Worm (Caenorhabditis elegans) whole organism, midembryonic: ENCODE results near the gene xbx-1.

ENCODE experiments used
- T22C8.4 ChIP-seq: fragments of 200-800 bp; sonication (Bioruptor generic); IDR thresholded peaks from 2 replicates; pipeline ENCODE4 v1.3.6; 2022; ENCODE audit warnings: missing genetic modification characterization, missing compliant biosample characterization
- cog-1 ChIP-seq: sonication (generic microtip); optimal IDR thresholded peaks from 2 replicates; lab custom pipeline; 2016; ENCODE audit warnings: missing genetic modification characterization, missing compliant biosample characterization
- flt-1 ChIP-seq: fragments of 200-800 bp; sonication (Bioruptor generic); IDR thresholded peaks from 2 replicates; pipeline ENCODE4 v1.3.6; 2022; ENCODE audit warnings: missing genetic modification characterization, missing compliant biosample characterization
- klf-2 ChIP-seq: fragments of 200-800 bp; sonication (Bioruptor generic); conservative IDR thresholded peaks from 2 replicates; pipeline ENCODE4 v1.3.6; 2022; ENCODE audit warnings: missing genetic modification reagents, missing genetic modification characterization, missing compliant biosample characterization
- med-1 ChIP-seq: sonication (generic microtip); optimal IDR thresholded peaks from 2 replicates; lab custom pipeline; 2017; ENCODE audit warnings: missing genetic modification characterization, mild to moderate bottlenecking, missing compliant biosample characterization, antibody characterized with exemption, missing genetic modification reagents; ENCODE audit not compliant: insufficient read depth
- ref-1 ChIP-seq: fragments of 200-800 bp; sonication (Bioruptor generic); conservative IDR thresholded peaks from 2 replicates; pipeline ENCODE4 v1.3.6; 2022; ENCODE audit warnings: missing genetic modification reagents, missing genetic modification characterization, missing compliant biosample characterization
- tab-1 ChIP-seq: fragments of 200-800 bp; sonication (Bioruptor generic); IDR thresholded peaks from 2 replicates; pipeline ENCODE4 v1.3.6; 2022; ENCODE audit warnings: missing genetic modification characterization, missing compliant biosample characterization
- ztf-23 ChIP-seq: fragments of 200-800 bp; sonication (Bioruptor generic); IDR thresholded peaks from 2 replicates; pipeline ENCODE4 v1.3.6; 2022; ENCODE audit warnings: missing genetic modification reagents, missing genetic modification characterization, missing compliant biosample characterization
- ztf-29 ChIP-seq: fragments of 200-800 bp; sonication (Bioruptor generic); IDR thresholded peaks from 2 replicates; pipeline ENCODE4 v1.3.6; 2022; ENCODE audit warnings: missing genetic modification reagents, missing genetic modification characterization, missing compliant biosample characterization

xbx-1 gene

DNA sequence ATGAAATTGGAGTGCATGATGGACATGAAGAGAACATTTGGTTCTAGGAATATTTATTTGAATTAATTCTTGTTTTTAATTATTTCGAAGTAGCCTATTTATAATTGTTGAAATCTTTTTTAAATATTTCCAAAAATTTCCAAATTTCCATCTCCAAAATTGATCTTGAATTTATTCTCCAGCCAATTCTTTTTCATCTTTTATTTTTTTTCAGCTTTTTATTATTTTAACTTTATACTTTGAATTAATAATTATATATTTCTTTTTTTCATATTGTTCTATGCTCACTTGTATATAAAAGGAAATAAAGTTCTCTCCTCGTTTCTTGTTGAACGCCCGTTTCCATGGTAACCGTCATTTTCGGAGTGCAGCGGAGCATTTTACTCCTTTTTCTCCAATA is at the start of gene xbx-1:
Gene xbx-1 (plus strand): TSS at position 301 of the 400 bp plus-strand sequence.
- TF ChIP-seq ztf-29 (GFP tag; lab: Robert Waterston, UW) (no peak), med-1 (GFP tag; lab: Kevin White, UChicago) (no peak), cog-1 (tag; lab: Kevin White, UChicago) (no peak)

DNA sequence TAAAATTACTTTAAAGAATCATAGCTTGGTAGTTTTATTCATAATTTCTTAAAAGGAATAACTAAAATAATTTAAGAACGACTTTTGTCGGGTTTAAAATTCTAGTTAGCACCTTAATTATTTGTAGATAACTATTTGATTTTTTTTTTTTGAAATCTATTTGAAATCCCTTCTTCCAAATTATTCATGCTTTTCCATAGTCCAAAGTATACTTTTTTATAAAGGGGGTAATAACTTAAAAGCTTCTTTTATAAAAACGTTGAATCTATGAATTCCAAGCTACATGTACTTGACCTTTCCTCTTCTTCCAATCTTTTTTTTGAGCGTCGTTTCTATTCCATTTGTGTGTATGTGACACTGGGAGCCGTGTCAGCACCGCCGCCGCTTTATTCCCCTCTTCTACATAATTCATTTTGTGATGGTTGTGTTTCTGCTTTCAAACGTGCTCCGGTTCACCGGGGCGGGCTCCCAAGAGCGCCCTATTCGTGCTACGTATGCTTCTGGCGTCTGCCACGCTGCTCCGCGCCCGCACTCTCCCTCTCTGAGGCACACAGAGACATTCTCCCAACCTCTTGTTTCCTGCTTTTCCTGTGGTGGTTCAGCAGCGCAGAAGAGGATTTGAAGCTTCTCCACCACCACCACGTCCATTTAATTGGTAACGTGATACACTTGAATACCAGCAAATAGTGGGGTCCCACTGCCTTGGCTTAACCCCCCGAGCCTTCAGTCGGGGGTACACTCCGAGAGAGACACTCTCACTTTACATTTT is 46.4 kb upstream of the xbx-1 start:
- TF ChIP-seq ztf-29 (GFP tag; lab: Robert Waterston, UW) = no peak
- TF ChIP-seq klf-2 (GFP tag; lab: Robert Waterston, UW) = no peak
- TF ChIP-seq ztf-23 (GFP tag; lab: Robert Waterston, UW) = no peak
- TF ChIP-seq T22C8.4 = no peak
- TF ChIP-seq cog-1 (tag; lab: Kevin White, UChicago) = no peak
- no peak for TF ChIP-seq ref-1 (GFP tag; lab: Robert Waterston, UW)
- TF ChIP-seq med-1 (GFP tag; lab: Kevin White, UChicago) = no peak
- no peak for TF ChIP-seq flt-1 (GFP tag; lab: Robert Waterston, UW)
- TF ChIP-seq tab-1 (GFP tag; lab: Robert Waterston, UW) = no peak

DNA sequence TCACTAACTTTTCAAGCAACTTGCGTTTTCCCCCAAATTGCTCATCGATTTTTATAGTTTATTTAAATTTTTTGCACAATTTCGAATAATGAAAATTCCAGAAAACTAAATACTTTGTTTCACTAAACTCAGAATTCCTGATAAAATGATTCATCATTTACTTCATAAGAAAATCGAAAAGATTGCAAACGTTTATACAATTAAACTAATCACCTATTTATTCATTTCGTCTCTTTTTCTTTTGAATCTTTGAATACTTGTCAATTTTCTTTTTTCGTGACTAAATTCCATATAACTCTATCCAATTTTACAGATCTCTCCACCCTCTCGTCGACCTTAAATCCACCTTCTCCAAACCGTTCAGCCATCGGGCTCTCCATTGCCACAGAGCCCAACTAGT is 43.5 kb upstream of the xbx-1 start, which contains the start of gene C30G7.2:
Gene C30G7.2 (plus strand): TSS at position 301 of the 400 bp plus-strand sequence.
- TF ChIP-seq T22C8.4 = no peak
- no peak for TF ChIP-seq cog-1 (tag; lab: Kevin White, UChicago)
- no peak for TF ChIP-seq tab-1 (GFP tag; lab: Robert Waterston, UW)
- no peak for TF ChIP-seq ref-1 (GFP tag; lab: Robert Waterston, UW)
- TF ChIP-seq ztf-23 (GFP tag; lab: Robert Waterston, UW) = no peak
- no peak for TF ChIP-seq klf-2 (GFP tag; lab: Robert Waterston, UW)

DNA sequence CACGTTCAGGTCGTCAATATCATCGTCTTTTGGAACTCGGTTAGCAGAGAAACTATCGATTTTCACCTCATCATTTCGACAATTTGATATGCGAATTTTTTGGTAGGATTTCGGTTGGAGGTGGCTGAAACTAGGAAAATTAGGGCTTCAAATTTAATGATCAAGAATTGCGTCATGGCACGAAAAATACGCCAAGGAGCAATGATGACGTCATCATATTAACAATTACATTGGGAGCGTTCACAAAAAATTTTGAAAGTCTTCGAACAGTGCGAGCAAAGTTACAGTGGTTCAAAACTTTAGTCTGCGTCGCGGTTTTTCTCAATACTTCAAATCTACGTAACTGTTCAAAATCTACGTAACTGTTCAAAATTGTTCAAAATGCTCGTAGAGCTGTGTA is 37.1 kb upstream of the xbx-1 start:
- TF ChIP-seq flt-1 (GFP tag; lab: Robert Waterston, UW) (no peak), ref-1 (GFP tag; lab: Robert Waterston, UW) (no peak), ztf-29 (GFP tag; lab: Robert Waterston, UW) (no peak), med-1 (GFP tag; lab: Kevin White, UChicago) (no peak), tab-1 (GFP tag; lab: Robert Waterston, UW) (no peak), cog-1 (tag; lab: Kevin White, UChicago) (no peak), T22C8.4 (no peak), ztf-23 (GFP tag; lab: Robert Waterston, UW) (no peak), klf-2 (GFP tag; lab: Robert Waterston, UW) (no peak)

DNA sequence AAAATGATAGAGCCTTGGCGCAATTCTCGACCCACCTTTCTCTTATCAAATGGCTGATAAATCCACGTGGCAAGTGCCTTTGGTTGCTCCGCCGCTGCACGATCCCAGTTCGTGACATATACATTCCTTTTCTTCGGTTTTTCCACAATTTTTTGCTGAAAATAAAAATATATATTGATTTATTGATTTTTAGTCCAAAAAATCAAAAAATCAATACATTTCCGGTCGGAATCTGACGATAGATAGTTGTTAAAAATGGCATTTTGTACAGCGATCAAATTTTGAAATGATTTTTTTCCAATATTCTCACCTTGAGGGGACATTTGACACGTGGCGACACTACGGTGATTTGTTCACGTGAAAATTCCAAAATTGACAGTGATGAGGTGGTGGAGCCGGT is 36.3 kb upstream of the xbx-1 start:
- no peak for TF ChIP-seq ref-1 (GFP tag; lab: Robert Waterston, UW)
- TF ChIP-seq klf-2 (GFP tag; lab: Robert Waterston, UW) = no peak
- TF ChIP-seq tab-1 (GFP tag; lab: Robert Waterston, UW) = no peak
- TF ChIP-seq ztf-29 (GFP tag; lab: Robert Waterston, UW) = no peak
- no peak for TF ChIP-seq med-1 (GFP tag; lab: Kevin White, UChicago)
- TF ChIP-seq ztf-23 (GFP tag; lab: Robert Waterston, UW) = no peak
- TF ChIP-seq cog-1 (tag; lab: Kevin White, UChicago) = no peak
- TF ChIP-seq flt-1 (GFP tag; lab: Robert Waterston, UW) = no peak
- TF ChIP-seq T22C8.4 = no peak

DNA sequence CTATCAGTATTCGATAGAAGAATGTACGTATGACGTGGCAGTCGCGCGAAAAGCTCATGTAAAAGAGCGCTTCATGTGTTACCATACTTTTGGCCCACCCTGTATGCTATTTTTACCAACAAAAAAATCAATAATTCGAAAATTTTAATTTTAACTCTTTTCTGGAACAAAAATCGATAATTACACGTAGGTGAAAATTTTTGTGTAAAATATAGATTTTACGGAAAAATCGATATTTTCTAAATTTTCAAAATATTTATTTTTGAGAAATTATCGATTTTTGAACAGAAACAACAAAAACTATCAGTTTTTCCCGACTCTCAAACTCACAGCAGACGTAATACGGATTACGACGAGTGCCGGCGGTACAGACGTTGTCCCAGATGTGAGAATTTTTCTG is 34.9 kb upstream of the xbx-1 start:
- no peak for TF ChIP-seq tab-1 (GFP tag; lab: Robert Waterston, UW)
- peak; percentile 78 for TF ChIP-seq T22C8.4

DNA sequence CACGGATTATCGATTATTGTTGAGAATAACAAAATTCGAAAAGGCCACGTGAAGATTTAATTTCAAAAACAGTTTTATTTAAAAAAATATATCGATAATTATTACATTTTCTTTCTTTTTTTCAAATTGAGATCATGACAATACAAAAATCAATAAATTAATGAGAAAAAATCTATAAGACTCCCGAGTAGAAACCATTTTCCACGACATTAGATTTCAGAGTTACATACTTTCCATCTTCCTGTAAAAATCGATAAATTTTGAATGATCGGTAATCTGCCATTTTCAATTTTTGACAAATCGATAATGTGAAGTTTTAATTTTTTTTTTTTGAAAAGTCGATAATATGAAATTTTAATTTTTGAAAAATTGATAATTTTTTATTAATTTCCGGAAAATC is 34.3 kb upstream of the xbx-1 start, which contains the start of gene C30G7.3:
Gene C30G7.3 (minus strand): TSS at position 8 of the 400 bp plus-strand sequence.
- TF ChIP-seq klf-2 (GFP tag; lab: Robert Waterston, UW) (no peak), ref-1 (GFP tag; lab: Robert Waterston, UW) (no peak), flt-1 (GFP tag; lab: Robert Waterston, UW) (no peak), tab-1 (GFP tag; lab: Robert Waterston, UW) (no peak), cog-1 (tag; lab: Kevin White, UChicago) (no peak)

DNA sequence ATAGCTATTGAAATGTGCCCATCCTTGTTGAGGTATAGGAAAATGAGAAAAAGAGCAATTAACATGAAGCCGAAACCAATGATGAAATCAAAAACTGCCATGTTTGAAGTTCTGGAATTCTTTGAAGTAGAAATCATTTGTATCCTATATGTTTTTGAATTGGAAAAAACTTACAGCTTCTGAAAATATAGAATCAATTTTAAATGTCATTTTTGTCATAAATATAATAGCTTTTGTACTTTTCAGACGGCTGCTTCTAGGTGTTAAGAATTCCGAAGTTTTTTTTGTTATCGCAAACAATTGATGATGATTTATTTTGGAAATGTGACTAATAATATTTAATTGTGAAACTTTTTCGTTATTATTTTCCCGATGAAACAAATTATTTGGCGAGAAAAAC is 33.0 kb upstream of the xbx-1 start, which contains the start of gene C30G7.4:
Gene C30G7.4 (minus strand): TSS at position 101 of the 400 bp plus-strand sequence.
- TF ChIP-seq ztf-23 (GFP tag; lab: Robert Waterston, UW) = no peak
- TF ChIP-seq ref-1 (GFP tag; lab: Robert Waterston, UW) = no peak
- TF ChIP-seq flt-1 (GFP tag; lab: Robert Waterston, UW) = no peak
- no peak for TF ChIP-seq klf-2 (GFP tag; lab: Robert Waterston, UW)

DNA sequence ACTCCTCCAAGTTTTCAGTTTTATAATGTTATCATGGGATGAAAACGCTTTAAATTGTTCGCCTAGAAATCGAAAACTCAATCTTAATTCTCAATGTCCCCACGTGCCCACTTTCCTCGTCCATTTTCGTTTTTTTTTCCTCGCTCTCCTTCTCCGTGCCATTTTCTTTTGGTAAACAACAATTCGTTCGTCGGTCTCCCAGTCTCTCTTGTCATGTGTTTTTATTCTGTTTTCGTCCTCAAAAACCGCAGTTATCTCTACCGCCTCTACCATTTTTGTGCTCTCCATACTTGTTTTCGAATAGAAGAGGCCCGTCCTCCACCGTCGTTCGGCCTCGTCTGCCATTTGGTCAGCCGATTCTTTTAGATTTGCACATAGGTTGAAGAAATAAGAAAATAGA is 31.5 kb upstream of the xbx-1 start:
- TF ChIP-seq ref-1 (GFP tag; lab: Robert Waterston, UW) (no peak), tab-1 (GFP tag; lab: Robert Waterston, UW) (no peak), klf-2 (GFP tag; lab: Robert Waterston, UW) (no peak), T22C8.4 (no peak), ztf-23 (GFP tag; lab: Robert Waterston, UW) (no peak), med-1 (GFP tag; lab: Kevin White, UChicago) (no peak), ztf-29 (GFP tag; lab: Robert Waterston, UW) (no peak), flt-1 (GFP tag; lab: Robert Waterston, UW) (no peak), cog-1 (tag; lab: Kevin White, UChicago) (no peak)

DNA sequence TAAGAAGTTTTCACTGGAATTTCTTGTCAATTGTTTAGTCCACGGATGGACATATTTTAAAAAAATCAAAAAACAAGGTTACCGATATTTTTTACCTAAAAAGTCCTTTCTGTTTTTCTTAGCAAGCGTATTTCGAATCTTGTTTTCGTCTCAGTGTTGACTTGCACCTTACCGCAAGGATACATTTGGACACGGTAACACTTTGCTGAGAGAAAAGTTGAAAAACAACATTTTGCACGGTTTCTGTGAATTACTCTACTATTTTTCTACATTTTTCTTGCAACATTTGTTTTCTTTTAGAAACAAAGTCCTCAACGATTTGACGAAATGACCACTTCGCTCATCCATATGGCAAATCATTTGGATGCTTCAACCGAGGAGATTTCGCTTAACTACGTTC is 30.6 kb upstream of the xbx-1 start, which contains the start of gene hil-1:
Gene hil-1 (plus strand): TSS at position 301 of the 400 bp plus-strand sequence.
- TF ChIP-seq med-1 (GFP tag; lab: Kevin White, UChicago) (no peak), T22C8.4 (no peak), tab-1 (GFP tag; lab: Robert Waterston, UW) (no peak), flt-1 (GFP tag; lab: Robert Waterston, UW) (no peak), ztf-29 (GFP tag; lab: Robert Waterston, UW) (no peak), ref-1 (GFP tag; lab: Robert Waterston, UW) (no peak), cog-1 (tag; lab: Kevin White, UChicago) (no peak), klf-2 (GFP tag; lab: Robert Waterston, UW) (no peak), ztf-23 (GFP tag; lab: Robert Waterston, UW) (no peak)
